Worm (Caenorhabditis elegans): ENCODE measurements around the gene clec-198.

clec-198 gene

ce11 chrIV:17342667-17343066, 4.3 kb upstream of the clec-198 start, which contains the start of gene C49C3.21:
C49C3.21 (plus strand) TSS chrIV:17342967.
- TF ChIP-seq unc-62 (GFP tag; optimal IDR thresholded peaks at IDR 0.05): no peak

ce11 chrIV:17343482-17343881, 3.5 kb upstream of the clec-198 start, which contains the start of gene C49C3.11:
C49C3.11 (plus strand) TSS chrIV:17343782.
- TF ChIP-seq unc-62 (GFP tag; optimal IDR thresholded peaks at IDR 0.05): no peak

- TF ChIP-seq unc-62 (GFP tag; optimal IDR thresholded peaks at IDR 0.05): no peak
Measured at ce11 chrIV:17351586-17351985, 4.6 kb downstream of the clec-198 start, which contains the start of gene clec-199. clec-199 (plus strand) TSS chrIV:17351886.

- TF ChIP-seq unc-62 (GFP tag; optimal IDR thresholded peaks at IDR 0.05): no peak
Measured at ce11 chrIV:17361143-17361542, 14.2 kb downstream of the clec-198 start, which contains the start of gene clec-202. clec-202 (plus strand) TSS chrIV:17361443.

ce11 chrIV:17367294-17367693, 20.3 kb downstream of the clec-198 start, which contains the start of gene zipt-17:
zipt-17 (minus strand) TSS chrIV:17367394.
- TF ChIP-seq unc-62 (GFP tag; optimal IDR thresholded peaks at IDR 0.05): no peak

ce11 chrIV:17368292-17368691, 21.3 kb downstream of the clec-198 start, which contains the start of gene trh-1:
trh-1 (plus strand) TSS chrIV:17368592.
- TF ChIP-seq unc-62 (GFP tag; optimal IDR thresholded peaks at IDR 0.05): no peak

ce11 chrIV:17371469-17371868, 24.5 kb downstream of the clec-198 start, which contains the start of gene C30H6.5:
C30H6.5 (plus strand) TSS chrIV:17371769.
- no peak for TF ChIP-seq unc-62 (GFP tag; optimal IDR thresholded peaks at IDR 0.05)

ce11 chrIV:17376127-17376526, 29.2 kb downstream of the clec-198 start, which contains the start of gene haf-1:
haf-1 (plus strand) TSS chrIV:17376427.
- TF ChIP-seq unc-62 (GFP tag; optimal IDR thresholded peaks at IDR 0.05): no peak

- no peak for TF ChIP-seq unc-62 (GFP tag; optimal IDR thresholded peaks at IDR 0.05)
Measured at ce11 chrIV:17380061-17380680, 33.2 kb downstream of the clec-198 start, which contains the start of the genes C30H6.9 and dlat-2. C30H6.9 (minus strand) TSS chrIV:17380170. dlat-2 (plus strand) TSS chrIV:17380626.

- no peak for TF ChIP-seq unc-62 (GFP tag; optimal IDR thresholded peaks at IDR 0.05)
Measured at ce11 chrIV:17382029-17382428, 35.1 kb downstream of the clec-198 start, which contains the start of gene C30H6.8. C30H6.8 (plus strand) TSS chrIV:17382329.

ce11 chrIV:17383046-17383445, 36.1 kb downstream of the clec-198 start, which contains the start of gene C30H6.12:
C30H6.12 (plus strand) TSS chrIV:17383346.
- TF ChIP-seq unc-62 (GFP tag; optimal IDR thresholded peaks at IDR 0.05): no peak

ce11 chrIV:17387442-17387967, 40.5 kb downstream of the clec-198 start, which contains the start of gene T02D1.8:
T02D1.8 (minus strand) TSS chrIV:17387492.
- TF ChIP-seq unc-62 (GFP tag; optimal IDR thresholded peaks at IDR 0.05): no peak

ce11 chrIV:17395910-17396309, 48.9 kb downstream of the clec-198 start, which contains the start of gene sru-15:
sru-15 (plus strand) TSS chrIV:17396210.
- TF ChIP-seq unc-62 (GFP tag; optimal IDR thresholded peaks at IDR 0.05): no peak

- no peak for TF ChIP-seq unc-62 (GFP tag; optimal IDR thresholded peaks at IDR 0.05)
Measured at ce11 chrIV:17399455-17399854, 52.5 kb downstream of the clec-198 start, which contains the start of gene T02D1.4. T02D1.4 (plus strand) TSS chrIV:17399755.
